Worm (Caenorhabditis elegans) whole organism, young adult: Measurements from ENCODE around the gene C49C8.6.
A peak's percentile ranks its signal among the peaks of the same experiment; 100 is the strongest.

Source experiments
- B0261.1 ChIP-seq: sonication (generic microtip); optimal IDR thresholded peaks from 2 replicates; lab custom pipeline; 2016; ENCODE audit warnings: mild to moderate bottlenecking, missing genetic modification characterization, moderate library complexity, missing compliant biosample characterization
- B0336.3 ChIP-seq: fragments of 200-800 bp; sonication (Bioruptor generic); IDR thresholded peaks from 2 replicates; pipeline ENCODE4 v1.3.6; 2022; ENCODE audit warnings: missing genetic modification characterization, missing compliant biosample characterization
- D2030.7 ChIP-seq: fragments of 200-800 bp; sonication (Bioruptor generic); IDR thresholded peaks from 2 replicates; pipeline ENCODE4 v1.3.6; 2022; ENCODE audit warnings: missing genetic modification reagents, missing genetic modification characterization, missing compliant biosample characterization
- F37B4.10 ChIP-seq: fragments of 200-800 bp; sonication (Bioruptor generic); IDR thresholded peaks from 2 replicates; pipeline ENCODE4 v1.3.6; 2022; ENCODE audit warnings: missing genetic modification characterization, missing compliant biosample characterization
- F39B2.1 ChIP-seq: fragments of 200-800 bp; sonication (Bioruptor generic); IDR thresholded peaks from 2 replicates; pipeline ENCODE4 v1.3.6; 2022; ENCODE audit warnings: missing genetic modification reagents, missing genetic modification characterization, missing compliant biosample characterization
- F49E8.2 ChIP-seq: sonication (generic microtip); optimal IDR thresholded peaks from 3 replicates; lab custom pipeline; 2017; ENCODE audit warnings: missing genetic modification characterization, mild to moderate bottlenecking, missing compliant biosample characterization, antibody characterized with exemption, moderate library complexity; ENCODE audit not compliant: insufficient read depth
- F57A8.1 ChIP-seq: fragments of 200-800 bp; sonication (Bioruptor generic); optimal IDR thresholded peaks from 2 replicates; lab custom pipeline; 2018; ENCODE audit warnings: mild to moderate bottlenecking, missing genetic modification characterization, moderate library complexity, missing compliant biosample characterization
- K11D2.4 ChIP-seq: fragments of 200-800 bp; sonication (Bioruptor generic); IDR thresholded peaks from 2 replicates; pipeline ENCODE4 v1.3.6; 2022; ENCODE audit warnings: missing genetic modification reagents, missing genetic modification characterization, missing compliant biosample characterization
- K12H6.12 ChIP-seq: fragments of 200-800 bp; sonication (Bioruptor generic); optimal IDR thresholded peaks from 2 replicates; lab custom pipeline; 2018; ENCODE audit warnings: mild to moderate bottlenecking, missing genetic modification characterization, missing compliant biosample characterization
- T07F8.4 ChIP-seq: sonication (generic microtip); optimal IDR thresholded peaks from 2 replicates; lab custom pipeline; 2016; ENCODE audit warnings: mild to moderate bottlenecking, missing genetic modification characterization, moderate library complexity, missing compliant biosample characterization
- Y67H2A.10 ChIP-seq: fragments of 200-800 bp; sonication (Bioruptor generic); conservative IDR thresholded peaks from 2 replicates; pipeline ENCODE4 v1.3.6; 2022; ENCODE audit warnings: missing genetic modification reagents, missing genetic modification characterization, missing compliant biosample characterization
- Y95B8A.8 ChIP-seq: fragments of 200-800 bp; sonication (Bioruptor generic); IDR thresholded peaks from 2 replicates; pipeline ENCODE4 v1.3.6; 2022; ENCODE audit warnings: missing genetic modification reagents, missing genetic modification characterization, missing compliant biosample characterization
- ZK185.1 ChIP-seq: sonication (generic microtip); optimal IDR thresholded peaks from 2 replicates; lab custom pipeline; 2016; ENCODE audit warnings: mild to moderate bottlenecking, missing genetic modification characterization, missing compliant biosample characterization; ENCODE audit not compliant: poor library complexity, severe bottlenecking
- aptf-3 ChIP-seq: fragments of 200-800 bp; sonication (Bioruptor generic); IDR thresholded peaks from 2 replicates; pipeline ENCODE4 v1.3.6; 2022; ENCODE audit warnings: missing genetic modification characterization, missing compliant biosample characterization
- atf-7 ChIP-seq: sonication (generic microtip); optimal IDR thresholded peaks from 2 replicates; lab custom pipeline; 2017; ENCODE audit warnings: mild to moderate bottlenecking, missing genetic modification characterization, missing compliant biosample characterization
- bed-2 ChIP-seq: fragments of 200-800 bp; sonication (Bioruptor generic); IDR thresholded peaks from 2 replicates; pipeline ENCODE4 v1.3.6; 2022; ENCODE audit warnings: missing genetic modification reagents, missing genetic modification characterization, missing compliant biosample characterization
- ccch-3 ChIP-seq: fragments of 200-800 bp; sonication (Bioruptor generic); optimal IDR thresholded peaks from 2 replicates; lab custom pipeline; 2018; ENCODE audit warnings: mild to moderate bottlenecking, missing genetic modification characterization, missing compliant biosample characterization
- cebp-1 ChIP-seq, 2 experiments: fragments of 200-800 bp in 1 of 2; sonication (Bioruptor generic) in 1 of 2; sonication (generic microtip) in 1 of 2; IDR thresholded peaks in 1 of 2; optimal IDR thresholded peaks in 1 of 2; 2 replicates each; pipeline versions ENCODE4 v1.3.6 to Lab custom; 2017 to 2022; ENCODE audit warnings: missing compliant biosample characterization in 2 of 2, missing genetic modification characterization in 2 of 2, mild to moderate bottlenecking in 1 of 2, missing genetic modification reagents in 1 of 2, moderate library complexity in 1 of 2
- ceh-100 ChIP-seq: fragments of 200-800 bp; sonication (Bioruptor generic); IDR thresholded peaks from 2 replicates; pipeline ENCODE4 v1.3.6; 2022; ENCODE audit warnings: missing genetic modification reagents, missing genetic modification characterization, missing compliant biosample characterization
- ceh-79 ChIP-seq: sonication (generic microtip); optimal IDR thresholded peaks from 2 replicates; lab custom pipeline; 2017; ENCODE audit warnings: mild to moderate bottlenecking, missing genetic modification characterization, missing compliant biosample characterization
- ets-4 ChIP-seq: fragments of 200-800 bp; sonication (Bioruptor generic); optimal IDR thresholded peaks from 2 replicates; lab custom pipeline; 2018; ENCODE audit warnings: mild to moderate bottlenecking, missing genetic modification characterization, missing compliant biosample characterization
- hmg-1.2 ChIP-seq: fragments of 200-800 bp; sonication (Bioruptor generic); IDR thresholded peaks from 2 replicates; pipeline ENCODE4 v1.3.6; 2022; ENCODE audit warnings: missing genetic modification reagents, missing genetic modification characterization, missing compliant biosample characterization
- hmg-20 ChIP-seq: fragments of 200-800 bp; sonication (Bioruptor generic); IDR thresholded peaks from 2 replicates; pipeline ENCODE4 v1.3.6; 2022; ENCODE audit warnings: missing genetic modification reagents, missing genetic modification characterization, missing compliant biosample characterization
- let-526 ChIP-seq: fragments of 200-800 bp; sonication (Bioruptor generic); IDR thresholded peaks from 2 replicates; pipeline ENCODE4 v1.3.6; 2022; ENCODE audit warnings: missing genetic modification reagents, missing genetic modification characterization, missing compliant biosample characterization
- let-607 ChIP-seq, 2 experiments: fragments of 200-800 bp in 1 of 2; sonication (Bioruptor generic) in 1 of 2; sonication (generic microtip) in 1 of 2; optimal IDR thresholded peaks; 2 replicates each; lab custom pipeline; 2016 to 2018; ENCODE audit warnings: mild to moderate bottlenecking in 2 of 2, missing compliant biosample characterization in 2 of 2, missing genetic modification characterization in 2 of 2, moderate library complexity in 2 of 2, missing genotype in 1 of 2
- lin-40 ChIP-seq: sonication (generic microtip); optimal IDR thresholded peaks from 2 replicates; lab custom pipeline; 2016; ENCODE audit warnings: missing genetic modification characterization, mild to moderate bottlenecking, missing compliant biosample characterization, missing genotype, missing genetic modification reagents
- lsl-1 ChIP-seq: fragments of 200-800 bp; sonication (Bioruptor generic); optimal IDR thresholded peaks from 2 replicates; lab custom pipeline; 2018; ENCODE audit warnings: mild to moderate bottlenecking, missing genetic modification characterization, moderate library complexity, missing compliant biosample characterization
- madf-8 ChIP-seq: fragments of 200-800 bp; sonication (Bioruptor generic); conservative IDR thresholded peaks from 2 replicates; pipeline ENCODE4 v1.3.6; 2022; ENCODE audit warnings: missing genetic modification reagents, missing genetic modification characterization, missing compliant biosample characterization
- mcd-1 ChIP-seq: fragments of 200-800 bp; sonication (Bioruptor generic); IDR thresholded peaks from 2 replicates; pipeline ENCODE4 v1.3.6; 2022; ENCODE audit warnings: missing genetic modification reagents, missing genetic modification characterization, missing compliant biosample characterization
- mel-28 ChIP-seq: sonication (generic microtip); optimal IDR thresholded peaks from 2 replicates; lab custom pipeline; 2016; ENCODE audit warnings: borderline replicate concordance, mild to moderate bottlenecking, missing genetic modification characterization, missing compliant biosample characterization
- mxl-1 ChIP-seq: sonication (generic microtip); optimal IDR thresholded peaks from 2 replicates; lab custom pipeline; 2016; ENCODE audit warnings: missing genetic modification characterization, missing compliant biosample characterization
- nfya-2 ChIP-seq: fragments of 200-800 bp; sonication (Bioruptor generic); IDR thresholded peaks from 2 replicates; pipeline ENCODE4 v1.3.6; 2022; ENCODE audit warnings: missing genetic modification reagents, missing genetic modification characterization, missing compliant biosample characterization
- nhr-80 ChIP-seq: sonication (generic microtip); optimal IDR thresholded peaks from 2 replicates; lab custom pipeline; 2016; ENCODE audit warnings: missing genetic modification characterization, missing compliant biosample characterization
- nhr-90 ChIP-seq: sonication (generic microtip); optimal IDR thresholded peaks from 2 replicates; lab custom pipeline; 2016; ENCODE audit warnings: missing genotype, mild to moderate bottlenecking, missing genetic modification characterization, missing compliant biosample characterization
- pbrm-1 ChIP-seq: fragments of 200-800 bp; sonication (Bioruptor generic); IDR thresholded peaks from 2 replicates; pipeline ENCODE4 v1.3.6; 2022; ENCODE audit warnings: missing genetic modification reagents, missing genetic modification characterization, missing compliant biosample characterization
- pha-4 ChIP-seq: fragments of 150-350 bp; sonication (generic microtip); optimal IDR thresholded peaks from 2 replicates; lab custom pipeline; 2014; ENCODE audit warnings: missing biosample characterization, missing genetic modification reagents, missing genetic modification characterization
- rcor-1 ChIP-seq: fragments of 200-800 bp; sonication (Bioruptor generic); IDR thresholded peaks from 2 replicates; pipeline ENCODE4 v1.3.6; 2022; ENCODE audit warnings: missing genetic modification reagents, missing genetic modification characterization, missing compliant biosample characterization
- repo-1 ChIP-seq: sonication (generic microtip); optimal IDR thresholded peaks from 2 replicates; lab custom pipeline; 2017; ENCODE audit warnings: mild to moderate bottlenecking, missing genetic modification characterization, missing compliant biosample characterization
- rpc-1 ChIP-seq, 2 experiments: fragments of 150-350 bp in 1 of 2; sonication (generic microtip) in 1 of 2; optimal IDR thresholded peaks; 2 replicates each; lab custom pipeline; 2014 to 2018; ENCODE audit warnings: missing biosample characterization in 1 of 2, missing genetic modification characterization in 1 of 2, missing genetic modification reagents in 1 of 2, missing genotype in 1 of 2
- snpc-1.3 ChIP-seq: sonication (generic microtip); optimal IDR thresholded peaks from 2 replicates; lab custom pipeline; 2017; ENCODE audit warnings: missing genetic modification characterization, mild to moderate bottlenecking, missing compliant biosample characterization, antibody characterized with exemption, moderate library complexity, missing genotype, missing genetic modification reagents; ENCODE audit not compliant: insufficient read depth
- tbx-9 ChIP-seq: sonication (generic microtip); optimal IDR thresholded peaks from 2 replicates; lab custom pipeline; 2016; ENCODE audit warnings: borderline replicate concordance, missing genetic modification characterization, inconsistent platforms, missing compliant biosample characterization
- tlf-1 ChIP-seq: fragments of 200-800 bp; sonication (Bioruptor generic); optimal IDR thresholded peaks from 2 replicates; lab custom pipeline; 2018; ENCODE audit warnings: mild to moderate bottlenecking, missing genetic modification characterization, missing compliant biosample characterization
- xnd-1 ChIP-seq: sonication (generic microtip); optimal IDR thresholded peaks from 2 replicates; lab custom pipeline; 2016; ENCODE audit warnings: missing genotype, missing genetic modification reagents, missing genetic modification characterization, missing compliant biosample characterization
- zfh-2 ChIP-seq: fragments of 200-800 bp; sonication (Bioruptor generic); conservative IDR thresholded peaks from 2 replicates; pipeline ENCODE4 v1.3.6; 2022; ENCODE audit warnings: missing genetic modification reagents, missing genetic modification characterization, missing compliant biosample characterization
- ztf-18 ChIP-seq: sonication (generic microtip); optimal IDR thresholded peaks from 2 replicates; lab custom pipeline; 2016; ENCODE audit warnings: missing genotype, mild to moderate bottlenecking, missing genetic modification characterization, missing compliant biosample characterization
- ztf-25 ChIP-seq: fragments of 200-800 bp; sonication (Bioruptor generic); IDR thresholded peaks from 2 replicates; pipeline ENCODE4 v1.3.6; 2022; ENCODE audit warnings: missing genetic modification reagents, missing genetic modification characterization, missing compliant biosample characterization
- ztf-26 ChIP-seq: sonication (generic microtip); optimal IDR thresholded peaks from 2 replicates; lab custom pipeline; 2017; ENCODE audit warnings: missing genetic modification characterization, missing compliant biosample characterization
- ztf-3 ChIP-seq: fragments of 200-800 bp; sonication (Bioruptor generic); optimal IDR thresholded peaks from 2 replicates; lab custom pipeline; 2018; ENCODE audit warnings: mild to moderate bottlenecking, missing genetic modification characterization, missing compliant biosample characterization

The C49C8.6 gene

DNA sequence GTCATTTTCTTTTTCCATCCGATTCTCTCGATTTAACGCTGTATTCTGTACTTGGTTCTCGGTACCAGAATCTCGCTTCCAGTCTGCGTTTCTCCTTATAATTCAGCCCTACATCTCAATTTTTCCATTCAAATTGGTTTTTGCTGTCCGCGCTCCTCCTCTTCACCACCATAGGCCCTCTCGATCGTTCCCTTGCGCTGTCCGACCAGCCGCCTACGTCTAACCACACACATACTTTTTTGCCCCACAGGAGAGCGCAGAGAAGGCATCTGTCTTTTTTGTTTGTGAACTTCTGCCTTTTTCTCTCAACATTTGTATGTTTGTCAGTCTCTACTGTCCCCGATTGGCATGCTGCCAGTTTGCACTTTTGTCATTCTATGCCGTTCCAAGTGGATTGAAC lies 30.7 kb downstream of the C49C8.6 start, which contains the start of gene F42A9.11 (continued):
- TF ChIP-seq D2030.7 (no peak), B0336.3 (GFP tag; lab: Robert Waterston, UW) (0 out of 2 replicates have a peak, but pooled peaks have one; percentile 28), F39B2.1 (GFP tag; lab: Robert Waterston, UW) (no peak), B0261.1 (no peak), mcd-1 (GFP tag; lab: Robert Waterston, UW) (peak; percentile 35), snpc-1.3 (tag; lab: Kevin White, UChicago) (no peak), ztf-18 (tag; lab: Kevin White, UChicago) (no peak), ztf-26 (tag; lab: Kevin White, UChicago) (no peak), T07F8.4 (tag; lab: Kevin White, UChicago) (no peak), nfya-2 (GFP tag; lab: Robert Waterston, UW) (no peak), lin-40 (tag; lab: Kevin White, UChicago) (peak; percentile 12), ZK185.1 (tag; lab: Kevin White, UChicago) (no peak), ccch-3 (GFP tag; lab: Kevin White, UChicago) (no peak), rcor-1 (no peak), hmg-1.2 (GFP tag; lab: Robert Waterston, UW) (no peak; the same call in 1 of the 2 replicates), let-526 (GFP tag; lab: Robert Waterston, UW) (no peak), nhr-80 (tag; lab: Kevin White, UChicago) (peak; percentile 30), ceh-100 (no peak), nhr-90 (no peak), rpc-1 (optimal IDR thresholded peaks at IDR 0.05; lab: Kevin White, UChicago) (no peak), rpc-1 (tag; optimal IDR thresholded peaks at IDR 0.05; lab: Kevin White, UChicago) (no peak), mxl-1 (tag; lab: Kevin White, UChicago) (no peak), xnd-1 (no peak), ztf-25 (0 out of 2 replicates have a peak, but pooled peaks have one; percentile 17), pha-4 (tag; lab: Kevin White, UChicago) (no peak), zfh-2 (GFP tag; lab: Robert Waterston, UW) (peak; percentile 89), madf-8 (GFP tag; lab: Robert Waterston, UW) (no peak), tbx-9 (tag; lab: Kevin White, UChicago) (no peak), pbrm-1 (no peak), lsl-1 (no peak), ztf-3 (no peak), repo-1 (no peak), mel-28 (no peak), K11D2.4 (peak; percentile 31; the same call in 1 of the 2 replicates), let-607 (tag; optimal IDR thresholded peaks at IDR 0.05; lab: Kevin White, UChicago) (no peak), aptf-3 (GFP tag; lab: Robert Waterston, UW) (no peak), F37B4.10 (GFP tag; lab: Robert Waterston, UW) (no peak), ceh-79 (tag; lab: Kevin White, UChicago) (no peak), ets-4 (GFP tag; lab: Kevin White, UChicago) (no peak), K12H6.12 (no peak), cebp-1 (GFP tag; IDR thresholded peaks at IDR 0.05; lab: Robert Waterston, UW) (no peak), cebp-1 (tag; optimal IDR thresholded peaks at IDR 0.05; lab: Kevin White, UChicago) (peak; percentile 31), F57A8.1 (GFP tag; lab: Kevin White, UChicago) (no peak), Y95B8A.8 (no peak), F49E8.2 (tag; lab: Kevin White, UChicago) (no peak), atf-7 (tag; lab: Kevin White, UChicago) (no peak), bed-2 (GFP tag; lab: Robert Waterston, UW) (no peak), tlf-1 (GFP tag; lab: Kevin White, UChicago) (no peak), Y67H2A.10 (GFP tag; lab: Robert Waterston, UW) (no peak), hmg-20 (GFP tag; lab: Robert Waterston, UW) (no peak)
